Fruit fly (Drosophila melanogaster) whole organism, pupa: ENCODE data around the gene Cp16.

Experiments
- CG10348 ChIP-seq: fragments of 200-800 bp; sonication (Bioruptor generic); IDR thresholded peaks from 2 replicates; pipeline ENCODE4 v1.3.6; 2022; ENCODE audit warnings: missing biosample characterization, missing genetic modification characterization
- CG12605 ChIP-seq: fragments of 200-800 bp; sonication (Bioruptor generic); IDR thresholded peaks from 2 replicates; pipeline ENCODE4 v1.3.6; 2022; ENCODE audit warnings: missing biosample characterization, missing genetic modification characterization
- CG13204 ChIP-seq: fragments of 200-800 bp; sonication (Bioruptor generic); optimal IDR thresholded peaks from 2 replicates; lab custom pipeline; 2018; ENCODE audit warnings: missing biosample characterization, mild to moderate bottlenecking, missing genetic modification characterization, moderate library complexity
- CG14655 ChIP-seq: fragments of 200-800 bp; sonication (Bioruptor generic); optimal IDR thresholded peaks from 3 replicates; lab custom pipeline; 2017; ENCODE audit warnings: mild to moderate bottlenecking, missing biosample characterization, missing genetic modification reagents, missing genetic modification characterization
- CG15710 ChIP-seq: fragments of 200-800 bp; sonication (Bioruptor generic); optimal IDR thresholded peaks from 2 replicates; lab custom pipeline; 2018; ENCODE audit warnings: missing biosample characterization, mild to moderate bottlenecking, missing genetic modification characterization, moderate library complexity
- CG17806 ChIP-seq: fragments of 200-800 bp; sonication (Bioruptor generic); optimal IDR thresholded peaks from 2 replicates; lab custom pipeline; 2018; ENCODE audit warnings: missing biosample characterization, mild to moderate bottlenecking, missing genetic modification characterization, moderate library complexity
- CG32121 ChIP-seq: fragments of 200-800 bp; sonication (Bioruptor generic); IDR thresholded peaks from 2 replicates; pipeline ENCODE4 v1.3.6; 2022; ENCODE audit warnings: missing biosample characterization, missing genetic modification characterization
- CG34367 ChIP-seq: fragments of 200-800 bp; sonication (Bioruptor generic); optimal IDR thresholded peaks from 2 replicates; lab custom pipeline; 2018; ENCODE audit warnings: missing biosample characterization, mild to moderate bottlenecking, missing genetic modification characterization
- CG4496 ChIP-seq: fragments of 200-800 bp; sonication (Bioruptor generic); IDR thresholded peaks from 3 replicates; pipeline ENCODE4 v1.3.6; 2022; ENCODE audit warnings: missing biosample characterization, missing genetic modification characterization
- CG8159 ChIP-seq: fragments of 200-800 bp; sonication (Bioruptor generic); optimal IDR thresholded peaks from 3 replicates; lab custom pipeline; 2018; ENCODE audit warnings: missing biosample characterization, mild to moderate bottlenecking, missing genetic modification characterization, moderate library complexity
- CG8301 ChIP-seq: fragments of 200-800 bp; sonication (Bioruptor generic); optimal IDR thresholded peaks from 2 replicates; lab custom pipeline; 2018; ENCODE audit warnings: missing biosample characterization, mild to moderate bottlenecking, missing genetic modification characterization
- CG9948 ChIP-seq: fragments of 200-800 bp; sonication (Bioruptor generic); optimal IDR thresholded peaks from 2 replicates; lab custom pipeline; 2018; ENCODE audit warnings: missing biosample characterization, mild to moderate bottlenecking, missing genetic modification characterization, moderate library complexity
- D1 ChIP-seq: fragments of 200-800 bp; sonication (Bioruptor generic); optimal IDR thresholded peaks from 2 replicates; lab custom pipeline; 2018; ENCODE audit warnings: missing biosample characterization, mild to moderate bottlenecking, missing genetic modification characterization, moderate library complexity
- EcR ChIP-seq: fragments of 200-800 bp; sonication (Bioruptor generic); optimal IDR thresholded peaks from 3 replicates; lab custom pipeline; 2019; ENCODE audit warnings: missing biosample characterization, missing genetic modification characterization, mild to moderate bottlenecking, moderate library complexity, missing genetic modification reagents
- Ets98B ChIP-seq: fragments of 200-800 bp; sonication (Bioruptor generic); IDR thresholded peaks from 2 replicates; pipeline ENCODE4 v1.3.6; 2022; ENCODE audit warnings: missing biosample characterization, missing genetic modification characterization
- Pif1A ChIP-seq: fragments of 200-800 bp; sonication (Bioruptor generic); optimal IDR thresholded peaks from 3 replicates; lab custom pipeline; 2016; ENCODE audit warnings: missing biosample characterization, missing genetic modification characterization
- Pif1B ChIP-seq: fragments of 200-800 bp; sonication (Bioruptor generic); optimal IDR thresholded peaks from 3 replicates; lab custom pipeline; 2016; ENCODE audit warnings: missing biosample characterization, missing genetic modification characterization
- Snoo ChIP-seq: fragments of 200-800 bp; sonication (Bioruptor generic); optimal IDR thresholded peaks from 3 replicates; lab custom pipeline; 2017; ENCODE audit warnings: missing biosample characterization, mild to moderate bottlenecking, missing genetic modification characterization, inconsistent platforms
- fd96Ca ChIP-seq: fragments of 200-800 bp; sonication (Bioruptor generic); IDR thresholded peaks from 3 replicates; pipeline ENCODE4 v1.3.6; 2022; ENCODE audit warnings: missing biosample characterization, missing genetic modification characterization
- gl ChIP-seq: fragments of 200-800 bp; sonication (Bioruptor generic); optimal IDR thresholded peaks from 2 replicates; lab custom pipeline; 2018; ENCODE audit warnings: missing biosample characterization, mild to moderate bottlenecking, missing genetic modification characterization
- rn ChIP-seq: fragments of 200-800 bp; sonication (Bioruptor generic); IDR thresholded peaks from 2 replicates; pipeline ENCODE4 v1.3.6; 2022; ENCODE audit warnings: missing biosample characterization, missing genetic modification characterization

The Cp16 gene

DNA sequence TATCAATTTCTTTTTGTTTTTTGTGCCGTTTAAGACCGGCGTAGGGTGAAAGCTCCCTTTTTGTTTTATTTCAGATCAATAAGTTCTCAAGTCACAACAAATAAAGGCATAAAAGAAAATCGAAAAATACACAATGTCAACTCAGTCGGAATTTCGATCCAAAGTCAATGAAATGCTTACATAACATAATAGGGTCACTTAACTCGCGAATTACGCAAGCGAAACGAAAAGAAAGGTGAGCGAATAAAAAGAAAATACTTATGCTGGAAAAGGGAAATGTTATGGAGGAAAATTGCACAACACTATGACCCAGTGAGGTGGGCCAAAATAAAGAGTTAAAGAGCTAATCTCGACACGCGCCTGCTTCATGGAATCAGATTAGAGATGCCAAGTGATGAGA, 35.8 kb upstream of the Cp16 start:
- TF ChIP-seq CG10348 (GFP tag; lab: Robert Waterston, UW) (no peak), rn (GFP tag; lab: Robert Waterston, UW) (no peak), CG4496 (GFP tag; lab: Robert Waterston, UW) (no peak), CG9948 (tag; lab: Kevin White, UChicago) (no peak), CG14655 (no peak), Pif1B (GFP tag; lab: Kevin White, UChicago) (no peak), CG34367 (tag; lab: Kevin White, UChicago) (no peak), CG15710 (no peak), Ets98B (GFP tag; lab: Robert Waterston, UW) (no peak), CG8159 (tag; lab: Kevin White, UChicago) (no peak)

DNA sequence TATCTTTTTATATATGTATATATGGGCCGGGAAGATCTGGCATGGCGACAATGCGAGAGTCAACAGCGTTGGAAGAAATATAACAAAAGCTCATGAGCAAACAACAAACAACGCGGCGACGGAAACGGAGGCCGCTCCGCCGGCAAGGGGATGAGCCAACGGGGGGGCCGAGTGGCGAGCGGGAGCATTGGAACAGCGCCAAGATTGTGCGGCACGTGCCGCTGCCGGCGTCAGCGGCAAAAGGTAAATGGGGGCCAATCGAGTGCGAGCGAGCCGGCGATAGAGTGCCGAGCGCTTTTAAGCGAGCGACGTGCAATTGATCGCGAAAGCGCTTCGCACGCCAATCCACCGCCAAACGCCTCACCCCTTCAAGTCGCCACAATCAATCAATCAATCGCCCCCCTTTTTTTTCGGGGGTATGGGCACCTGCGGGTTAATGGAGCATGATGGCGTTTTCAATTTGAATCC, 35.2 kb upstream of the Cp16 start:
- TF ChIP-seq CG15710 (peak; percentile 11), CG14655 (peak; percentile 24), gl (tag; lab: Kevin White, UChicago) (peak; percentile 6), CG12605 (GFP tag; lab: Robert Waterston, UW) (no peak), CG8301 (tag; lab: Kevin White, UChicago) (no peak), Ets98B (GFP tag; lab: Robert Waterston, UW) (peak; percentile 38), Pif1B (GFP tag; lab: Kevin White, UChicago) (peak; percentile 34), CG4496 (GFP tag; lab: Robert Waterston, UW) (peak; percentile 72), Snoo (tag; lab: Kevin White, UChicago) (peak; percentile 59), CG32121 (GFP tag; lab: Robert Waterston, UW) (peak; percentile 71), CG8159 (tag; lab: Kevin White, UChicago) (peak; percentile 29), D1 (tag; lab: Kevin White, UChicago) (no peak), CG34367 (tag; lab: Kevin White, UChicago) (peak; percentile 1), rn (GFP tag; lab: Robert Waterston, UW) (0 out of 2 replicates have a peak, but pooled peaks have one; percentile 24), CG9948 (tag; lab: Kevin White, UChicago) (no peak), EcR (GFP tag; lab: Kevin White, UChicago) (peak; percentile 74), CG17806 (no peak), CG10348 (GFP tag; lab: Robert Waterston, UW) (no peak), CG13204 (GFP tag; lab: Kevin White, UChicago) (peak; percentile 91), Pif1A (GFP tag; lab: Kevin White, UChicago) (peak; percentile 44), fd96Ca (GFP tag; lab: Robert Waterston, UW) (no peak)

DNA sequence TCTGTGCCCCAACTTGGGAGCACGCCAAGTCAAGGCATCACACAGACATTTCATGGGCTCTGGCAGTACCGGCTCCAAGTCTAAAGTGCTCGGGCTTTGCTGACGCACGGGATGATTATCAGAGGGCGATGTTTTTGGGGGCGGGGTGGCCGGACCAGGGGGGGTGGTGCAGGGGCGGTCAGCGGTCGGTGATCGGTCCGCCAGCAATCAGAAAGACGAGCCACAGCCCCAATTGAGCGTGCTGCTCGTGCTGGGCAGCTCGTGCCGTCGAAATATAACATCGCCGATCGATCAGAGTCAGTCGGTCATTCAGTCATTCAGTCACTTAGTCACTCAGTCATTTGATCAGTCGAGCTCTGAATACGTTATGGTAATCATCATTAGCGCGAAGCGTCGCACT, 33.9 kb upstream of the Cp16 start:
- TF ChIP-seq CG13204 (GFP tag; lab: Kevin White, UChicago) (peak; percentile 84), CG10348 (GFP tag; lab: Robert Waterston, UW) (no peak), Snoo (tag; lab: Kevin White, UChicago) (peak; percentile 5), Ets98B (GFP tag; lab: Robert Waterston, UW) (0 out of 2 replicates have a peak, but pooled peaks have one; percentile 6), gl (tag; lab: Kevin White, UChicago) (peak; percentile 55), CG14655 (no peak), fd96Ca (GFP tag; lab: Robert Waterston, UW) (peak; percentile 41; the same call in 1 of the 3 replicates), D1 (tag; lab: Kevin White, UChicago) (no peak), EcR (GFP tag; lab: Kevin White, UChicago) (peak; percentile 45), CG32121 (GFP tag; lab: Robert Waterston, UW) (0 out of 2 replicates have a peak, but pooled peaks have one; percentile 16), CG4496 (GFP tag; lab: Robert Waterston, UW) (peak; percentile 49)

DNA sequence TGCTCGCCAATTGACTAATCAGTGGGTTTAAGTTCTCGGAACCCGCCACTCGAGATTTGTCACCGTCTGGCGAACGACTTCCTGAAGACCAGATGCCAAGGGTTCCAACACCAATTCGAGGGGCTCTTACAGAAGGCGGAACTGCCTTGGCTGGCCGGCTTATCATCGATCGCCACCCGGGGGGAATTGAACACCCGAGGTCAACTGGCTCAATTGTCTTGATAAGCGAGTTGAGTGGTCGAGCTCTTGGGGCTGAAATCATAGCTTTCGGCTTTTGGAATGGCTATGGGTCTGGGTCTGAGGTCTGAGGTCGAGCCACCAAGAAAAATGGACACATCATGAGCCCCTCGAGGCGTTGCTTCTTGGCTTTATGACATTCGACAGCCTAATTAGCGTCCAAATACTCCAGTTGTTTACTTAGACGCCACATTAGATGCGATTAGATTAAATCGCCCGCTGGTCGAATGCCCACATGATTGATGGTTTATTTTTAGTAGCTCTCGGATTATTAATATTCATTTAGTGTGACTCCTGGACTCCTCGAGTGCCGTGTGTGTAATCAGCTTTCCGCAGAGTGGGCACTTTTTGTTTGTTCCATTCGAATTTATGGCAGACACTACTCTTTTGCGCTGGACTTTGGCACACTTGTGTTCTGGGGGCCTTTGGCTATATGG, 33.1 kb upstream of the Cp16 start:
- TF ChIP-seq CG34367 (tag; lab: Kevin White, UChicago), result no peak
- 0 out of 3 replicates have a peak, but pooled peaks have one; percentile 33 for TF ChIP-seq CG4496 (GFP tag; lab: Robert Waterston, UW)
- TF ChIP-seq fd96Ca (GFP tag; lab: Robert Waterston, UW), result peak; percentile 19; the same call in 1 of the 3 replicates
- TF ChIP-seq Snoo (tag; lab: Kevin White, UChicago), result no peak

DNA sequence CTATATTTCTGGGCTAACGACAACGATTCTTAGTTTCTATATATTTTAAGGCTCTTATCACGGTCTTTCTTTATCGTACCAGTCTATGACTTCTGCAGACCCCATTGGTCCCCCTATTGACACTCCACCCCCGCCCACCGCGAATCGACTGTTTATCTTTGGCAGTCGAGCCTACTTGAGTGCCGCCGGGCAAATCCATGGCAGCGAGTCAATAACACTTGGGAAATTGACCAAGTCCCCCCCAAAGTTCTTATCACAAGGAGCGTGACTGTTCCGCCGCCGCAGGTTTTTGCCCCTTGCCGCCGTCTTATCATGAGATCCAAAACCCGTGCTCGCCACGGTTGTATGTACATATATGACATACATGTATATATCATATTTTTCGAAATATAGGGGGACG, 32.1 kb upstream of the Cp16 start:
- TF ChIP-seq EcR (GFP tag; lab: Kevin White, UChicago) (peak; percentile 82), fd96Ca (GFP tag; lab: Robert Waterston, UW) (0 out of 3 replicates have a peak, but pooled peaks have one; percentile 13), D1 (tag; lab: Kevin White, UChicago) (no peak), CG32121 (GFP tag; lab: Robert Waterston, UW) (peak; percentile 32; the same call in 1 of the 2 replicates), CG4496 (GFP tag; lab: Robert Waterston, UW) (no peak), CG17806 (no peak)

DNA sequence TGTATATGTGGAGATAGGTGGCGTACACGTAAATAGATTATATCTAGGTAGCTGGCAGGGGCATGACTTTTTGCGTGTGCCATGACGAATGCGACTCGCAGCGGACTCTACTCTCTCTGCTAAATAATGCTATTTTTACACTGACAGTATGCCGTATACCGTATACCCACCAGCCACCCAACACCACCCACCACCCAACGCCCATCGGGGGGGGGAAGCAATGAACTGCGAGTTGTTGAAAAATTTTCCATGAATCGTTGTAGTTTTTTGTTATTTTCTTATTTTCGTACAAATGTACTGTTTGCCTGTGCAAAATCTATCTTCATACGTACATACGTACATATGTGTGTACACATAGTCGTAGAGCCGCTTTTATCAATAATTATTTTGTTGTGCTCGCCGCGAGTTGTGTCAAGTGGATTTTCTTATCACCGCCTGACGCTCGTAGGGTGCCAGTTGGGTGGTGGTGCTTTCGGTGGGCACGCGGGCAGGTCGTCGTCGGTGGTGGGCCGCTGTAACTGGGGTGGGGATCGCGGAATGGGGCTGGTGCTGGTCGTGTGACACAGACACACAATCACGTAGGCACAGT, 31.6 kb upstream of the Cp16 start:
- TF ChIP-seq EcR (GFP tag; lab: Kevin White, UChicago) (peak; percentile 37), CG13204 (GFP tag; lab: Kevin White, UChicago) (peak; percentile 47), gl (tag; lab: Kevin White, UChicago) (no peak)
